Worm (Caenorhabditis elegans) whole organism, mixed stage, embryonic: ENCODE measurements around the gene E02C12.8.

ENCODE experiments used
- elt-3 ChIP-seq: fragments of 150-350 bp; optimal IDR thresholded peaks from 2 replicates; lab custom pipeline; 2014; ENCODE audit warnings: missing biosample characterization, missing genetic modification characterization
- nhr-28 ChIP-seq: fragments of 150-350 bp; optimal IDR thresholded peaks from 2 replicates; lab custom pipeline; 2014; ENCODE audit warnings: missing biosample characterization, missing genetic modification characterization
- nhr-76 ChIP-seq: sonication (generic microtip); optimal IDR thresholded peaks from 2 replicates; lab custom pipeline; 2017; ENCODE audit warnings: missing biosample characterization, missing genetic modification characterization
- ztf-11 ChIP-seq: fragments of 150-350 bp; optimal IDR thresholded peaks from 2 replicates; lab custom pipeline; 2014; ENCODE audit warnings: missing biosample characterization, missing genetic modification characterization

DNA sequence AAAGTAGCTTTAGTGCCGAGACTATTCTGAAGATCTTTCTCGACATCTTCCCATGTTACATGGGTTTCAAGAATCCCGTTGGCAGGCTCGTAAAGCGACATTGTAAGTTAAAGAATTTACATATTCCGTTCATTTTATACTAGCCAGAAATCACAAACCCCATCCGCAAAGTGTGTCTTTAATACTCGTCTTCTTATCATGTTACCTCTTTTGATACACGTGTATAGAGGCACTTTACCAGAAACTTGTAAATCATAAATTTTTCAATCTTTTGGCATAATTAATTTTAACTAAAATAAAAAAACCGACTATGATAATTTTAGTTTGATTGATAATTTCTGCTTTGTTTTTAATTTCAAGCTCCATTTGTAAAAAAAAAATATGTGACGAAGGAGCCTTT lies 2.4 kb downstream of the E02C12.8 start, which contains the start of gene E02C12.6:
- TF ChIP-seq nhr-28 (tag; lab: Kevin White, UChicago) (no peak), elt-3 (no peak), ztf-11 (tag; lab: Kevin White, UChicago) (no peak), nhr-76 (no peak)
